Worm (Caenorhabditis elegans) whole organism, L4/young adult: ENCODE measurements around the gene F48E3.9.

Source experiments
- W03F9.2 ChIP-seq: fragments of 150-350 bp; optimal IDR thresholded peaks from 2 replicates; lab custom pipeline; 2014; ENCODE audit warnings: missing biosample characterization, missing genetic modification characterization
- dao-5 ChIP-seq: sonication (generic microtip); optimal IDR thresholded peaks from 2 replicates; lab custom pipeline; 2016; ENCODE audit warnings: missing genotype, missing genetic modification characterization, moderate library complexity, missing compliant biosample characterization

DNA sequence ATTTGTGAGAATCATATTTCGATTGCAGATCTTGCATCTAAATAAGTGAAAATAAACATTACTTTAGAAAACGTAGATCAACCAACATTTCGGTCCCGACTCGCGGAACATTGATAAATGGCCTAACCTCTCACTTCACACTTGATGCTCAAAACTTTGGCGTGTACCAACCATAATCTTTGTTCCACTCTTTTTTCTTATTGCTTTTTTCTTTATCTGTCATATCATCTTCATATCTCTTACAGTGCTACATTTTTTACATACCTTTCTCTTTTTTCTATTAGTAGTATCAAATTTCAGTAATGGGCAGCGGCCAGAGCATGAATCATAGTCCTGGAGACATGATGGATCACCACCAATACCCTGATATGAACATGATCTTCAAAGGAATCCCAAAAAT, 44.4 kb downstream of the F48E3.9 start, which contains the start of gene F46C8.3:
- TF ChIP-seq W03F9.2 (tag; lab: Kevin White, UChicago) (no peak), dao-5 (no peak)
